Worm (Caenorhabditis elegans) whole organism, young adult: ENCODE results near the gene mes-1.

Source experiments
- B0035.1 ChIP-seq: sonication (generic microtip); optimal IDR thresholded peaks from 2 replicates; lab custom pipeline; 2016; ENCODE audit warnings: missing genetic modification characterization, mild to moderate bottlenecking, missing compliant biosample characterization, missing genotype, missing genetic modification reagents
- C06A6.2 ChIP-seq: fragments of 200-800 bp; sonication (Bioruptor generic); conservative IDR thresholded peaks from 2 replicates; pipeline ENCODE4 v1.3.6; 2022; ENCODE audit warnings: missing genetic modification characterization, missing compliant biosample characterization
- C17E4.6 ChIP-seq: fragments of 200-800 bp; sonication (Bioruptor generic); IDR thresholded peaks from 2 replicates; pipeline ENCODE4 v1.3.6; 2022; ENCODE audit warnings: missing genetic modification reagents, missing genetic modification characterization, missing compliant biosample characterization
- F23B12.7 ChIP-seq: sonication (generic microtip); optimal IDR thresholded peaks from 2 replicates; lab custom pipeline; 2017; ENCODE audit warnings: missing genetic modification characterization, mild to moderate bottlenecking, missing compliant biosample characterization, antibody characterized with exemption, moderate library complexity; ENCODE audit not compliant: insufficient read depth
- F39B2.1 ChIP-seq: fragments of 200-800 bp; sonication (Bioruptor generic); IDR thresholded peaks from 2 replicates; pipeline ENCODE4 v1.3.6; 2022; ENCODE audit warnings: missing genetic modification reagents, missing genetic modification characterization, missing compliant biosample characterization
- F49E8.2 ChIP-seq: sonication (generic microtip); optimal IDR thresholded peaks from 3 replicates; lab custom pipeline; 2017; ENCODE audit warnings: missing genetic modification characterization, mild to moderate bottlenecking, missing compliant biosample characterization, antibody characterized with exemption, moderate library complexity; ENCODE audit not compliant: insufficient read depth
- K12H6.12 ChIP-seq: fragments of 200-800 bp; sonication (Bioruptor generic); optimal IDR thresholded peaks from 2 replicates; lab custom pipeline; 2018; ENCODE audit warnings: mild to moderate bottlenecking, missing genetic modification characterization, missing compliant biosample characterization
- T26A5.8 ChIP-seq: sonication (generic microtip); optimal IDR thresholded peaks from 2 replicates; lab custom pipeline; 2016; ENCODE audit warnings: missing genetic modification characterization, missing compliant biosample characterization
- Y53G8AR.9 ChIP-seq: fragments of 200-800 bp; sonication (Bioruptor generic); conservative IDR thresholded peaks from 2 replicates; pipeline ENCODE4 v1.3.6; 2022; ENCODE audit warnings: missing genetic modification reagents, missing genetic modification characterization, missing compliant biosample characterization
- ZK185.1 ChIP-seq: sonication (generic microtip); optimal IDR thresholded peaks from 2 replicates; lab custom pipeline; 2016; ENCODE audit warnings: mild to moderate bottlenecking, missing genetic modification characterization, missing compliant biosample characterization; ENCODE audit not compliant: poor library complexity, severe bottlenecking
- aptf-3 ChIP-seq: fragments of 200-800 bp; sonication (Bioruptor generic); IDR thresholded peaks from 2 replicates; pipeline ENCODE4 v1.3.6; 2022; ENCODE audit warnings: missing genetic modification characterization, missing compliant biosample characterization
- athp-1 ChIP-seq: sonication (generic microtip); optimal IDR thresholded peaks from 2 replicates; lab custom pipeline; 2017; ENCODE audit warnings: mild to moderate bottlenecking, missing genetic modification characterization, missing compliant biosample characterization
- attf-6 ChIP-seq: fragments of 200-800 bp; sonication (Bioruptor generic); IDR thresholded peaks from 2 replicates; pipeline ENCODE4 v1.3.6; 2022; ENCODE audit warnings: missing genetic modification reagents, missing genetic modification characterization, missing compliant biosample characterization
- ccch-3 ChIP-seq: fragments of 200-800 bp; sonication (Bioruptor generic); optimal IDR thresholded peaks from 2 replicates; lab custom pipeline; 2018; ENCODE audit warnings: mild to moderate bottlenecking, missing genetic modification characterization, missing compliant biosample characterization
- cebp-2 ChIP-seq: fragments of 200-800 bp; sonication (Bioruptor generic); IDR thresholded peaks from 2 replicates; pipeline ENCODE4 v1.3.6; 2022; ENCODE audit warnings: missing genetic modification characterization, missing compliant biosample characterization
- chd-7 ChIP-seq: sonication (generic microtip); optimal IDR thresholded peaks from 2 replicates; lab custom pipeline; 2016; ENCODE audit warnings: mild to moderate bottlenecking, missing genetic modification characterization, moderate library complexity, missing compliant biosample characterization
- dpff-1 ChIP-seq: sonication (generic microtip); optimal IDR thresholded peaks from 2 replicates; lab custom pipeline; 2017; ENCODE audit warnings: mild to moderate bottlenecking, missing genetic modification characterization, missing compliant biosample characterization
- efl-1 ChIP-seq: fragments of 150-350 bp; optimal IDR thresholded peaks from 2 replicates; lab custom pipeline; 2014; ENCODE audit warnings: missing biosample characterization, missing genetic modification reagents, missing genetic modification characterization
- egrh-3 ChIP-seq: fragments of 200-800 bp; sonication (Bioruptor generic); IDR thresholded peaks from 2 replicates; pipeline ENCODE4 v1.3.6; 2022; ENCODE audit warnings: missing genetic modification reagents, missing genetic modification characterization, missing compliant biosample characterization
- ekl-4 ChIP-seq: fragments of 200-800 bp; sonication (Bioruptor generic); IDR thresholded peaks from 2 replicates; pipeline ENCODE4 v1.3.6; 2022; ENCODE audit warnings: missing genetic modification reagents, missing genetic modification characterization, missing compliant biosample characterization
- ets-4 ChIP-seq: fragments of 200-800 bp; sonication (Bioruptor generic); optimal IDR thresholded peaks from 2 replicates; lab custom pipeline; 2018; ENCODE audit warnings: mild to moderate bottlenecking, missing genetic modification characterization, missing compliant biosample characterization
- fkh-3 ChIP-seq: sonication (generic microtip); optimal IDR thresholded peaks from 2 replicates; lab custom pipeline; 2016; ENCODE audit warnings: mild to moderate bottlenecking, missing genetic modification characterization, missing compliant biosample characterization
- him-1 ChIP-seq: sonication (generic microtip); optimal IDR thresholded peaks from 2 replicates; lab custom pipeline; 2016; ENCODE audit warnings: missing genotype, missing genetic modification reagents, missing genetic modification characterization, missing compliant biosample characterization
- hlh-12 ChIP-seq: sonication (generic microtip); optimal IDR thresholded peaks from 2 replicates; lab custom pipeline; 2016; ENCODE audit warnings: missing genetic modification characterization, missing compliant biosample characterization
- hlh-26 ChIP-seq: fragments of 200-800 bp; sonication (Bioruptor generic); conservative IDR thresholded peaks from 2 replicates; pipeline ENCODE4 v1.3.6; 2022; ENCODE audit warnings: missing genetic modification reagents, missing genetic modification characterization, missing compliant biosample characterization
- hmg-20 ChIP-seq: fragments of 200-800 bp; sonication (Bioruptor generic); IDR thresholded peaks from 2 replicates; pipeline ENCODE4 v1.3.6; 2022; ENCODE audit warnings: missing genetic modification reagents, missing genetic modification characterization, missing compliant biosample characterization
- hrde-1 ChIP-seq: sonication (generic microtip); optimal IDR thresholded peaks from 2 replicates; lab custom pipeline; 2016; ENCODE audit warnings: missing genetic modification characterization, mild to moderate bottlenecking, missing compliant biosample characterization, moderate library complexity, missing genotype, missing genetic modification reagents, borderline replicate concordance
- let-526 ChIP-seq: fragments of 200-800 bp; sonication (Bioruptor generic); IDR thresholded peaks from 2 replicates; pipeline ENCODE4 v1.3.6; 2022; ENCODE audit warnings: missing genetic modification reagents, missing genetic modification characterization, missing compliant biosample characterization
- lin-54 ChIP-seq: fragments of 200-800 bp; sonication (Bioruptor generic); optimal IDR thresholded peaks from 2 replicates; lab custom pipeline; 2018; ENCODE audit warnings: mild to moderate bottlenecking, missing genetic modification characterization, missing compliant biosample characterization
- lsl-1 ChIP-seq: fragments of 200-800 bp; sonication (Bioruptor generic); optimal IDR thresholded peaks from 2 replicates; lab custom pipeline; 2018; ENCODE audit warnings: mild to moderate bottlenecking, missing genetic modification characterization, moderate library complexity, missing compliant biosample characterization
- lsy-27 ChIP-seq: sonication (generic microtip); optimal IDR thresholded peaks from 2 replicates; lab custom pipeline; 2017; ENCODE audit warnings: missing genetic modification characterization, mild to moderate bottlenecking, missing compliant biosample characterization, antibody characterized with exemption, missing genotype, borderline replicate concordance; ENCODE audit not compliant: insufficient read depth
- madf-10 ChIP-seq: sonication (generic microtip); optimal IDR thresholded peaks from 2 replicates; lab custom pipeline; 2016; ENCODE audit warnings: mild to moderate bottlenecking, missing genetic modification characterization, missing compliant biosample characterization
- madf-8 ChIP-seq: fragments of 200-800 bp; sonication (Bioruptor generic); conservative IDR thresholded peaks from 2 replicates; pipeline ENCODE4 v1.3.6; 2022; ENCODE audit warnings: missing genetic modification reagents, missing genetic modification characterization, missing compliant biosample characterization
- mel-28 ChIP-seq: sonication (generic microtip); optimal IDR thresholded peaks from 2 replicates; lab custom pipeline; 2016; ENCODE audit warnings: borderline replicate concordance, mild to moderate bottlenecking, missing genetic modification characterization, missing compliant biosample characterization
- nfya-1 ChIP-seq: sonication (generic microtip); optimal IDR thresholded peaks from 2 replicates; lab custom pipeline; 2017; ENCODE audit warnings: antibody characterized with exemption, missing compliant biosample characterization, missing genetic modification characterization, borderline replicate concordance; ENCODE audit not compliant: insufficient read depth
- nfyb-1 ChIP-seq: fragments of 200-800 bp; sonication (Bioruptor generic); IDR thresholded peaks from 2 replicates; pipeline ENCODE4 v1.3.6; 2022; ENCODE audit warnings: missing genetic modification reagents, missing genetic modification characterization, missing compliant biosample characterization
- nhr-27 ChIP-seq: fragments of 200-800 bp; sonication (Bioruptor generic); optimal IDR thresholded peaks from 2 replicates; lab custom pipeline; 2018; ENCODE audit warnings: mild to moderate bottlenecking, missing genetic modification characterization, moderate library complexity, missing compliant biosample characterization
- nhr-90 ChIP-seq: sonication (generic microtip); optimal IDR thresholded peaks from 2 replicates; lab custom pipeline; 2016; ENCODE audit warnings: missing genotype, mild to moderate bottlenecking, missing genetic modification characterization, missing compliant biosample characterization
- pbrm-1 ChIP-seq: fragments of 200-800 bp; sonication (Bioruptor generic); IDR thresholded peaks from 2 replicates; pipeline ENCODE4 v1.3.6; 2022; ENCODE audit warnings: missing genetic modification reagents, missing genetic modification characterization, missing compliant biosample characterization
- rec-8 ChIP-seq, 2 experiments: sonication (generic microtip); optimal IDR thresholded peaks; 2 replicates each; lab custom pipeline; 2016; ENCODE audit warnings: mild to moderate bottlenecking in 2 of 2, missing genetic modification characterization in 2 of 2, missing genetic modification reagents in 2 of 2, missing genotype in 2 of 2, missing biosample characterization in 1 of 2, missing compliant biosample characterization in 1 of 2, moderate library complexity in 1 of 2
- sdz-38 ChIP-seq: sonication (generic microtip); optimal IDR thresholded peaks from 2 replicates; lab custom pipeline; 2016; ENCODE audit warnings: missing genotype, missing genetic modification characterization, missing compliant biosample characterization
- snpc-3.4 ChIP-seq: sonication (generic microtip); optimal IDR thresholded peaks from 2 replicates; lab custom pipeline; 2017; ENCODE audit warnings: missing genetic modification characterization, mild to moderate bottlenecking, missing compliant biosample characterization, antibody characterized with exemption, moderate library complexity, missing genotype, missing genetic modification reagents
- tbp1 ChIP-seq: fragments of 200-800 bp; sonication (Bioruptor generic); optimal IDR thresholded peaks from 2 replicates; lab custom pipeline; 2018; ENCODE audit warnings: mild to moderate bottlenecking, missing genetic modification characterization, missing compliant biosample characterization
- xnd-1 ChIP-seq: sonication (generic microtip); optimal IDR thresholded peaks from 2 replicates; lab custom pipeline; 2016; ENCODE audit warnings: missing genotype, missing genetic modification reagents, missing genetic modification characterization, missing compliant biosample characterization
- ztf-18 ChIP-seq: sonication (generic microtip); optimal IDR thresholded peaks from 2 replicates; lab custom pipeline; 2016; ENCODE audit warnings: missing genotype, mild to moderate bottlenecking, missing genetic modification characterization, missing compliant biosample characterization
- ztf-26 ChIP-seq: sonication (generic microtip); optimal IDR thresholded peaks from 2 replicates; lab custom pipeline; 2017; ENCODE audit warnings: missing genetic modification characterization, missing compliant biosample characterization
- ztf-3 ChIP-seq: fragments of 200-800 bp; sonication (Bioruptor generic); optimal IDR thresholded peaks from 2 replicates; lab custom pipeline; 2018; ENCODE audit warnings: mild to moderate bottlenecking, missing genetic modification characterization, missing compliant biosample characterization
- ztf-6 ChIP-seq: fragments of 200-800 bp; sonication (Bioruptor generic); IDR thresholded peaks from 2 replicates; pipeline ENCODE4 v1.3.6; 2022; ENCODE audit warnings: missing genetic modification reagents, missing genetic modification characterization, missing compliant biosample characterization

mes-1 gene

ce11 chrX:11872210-11872609, 14.9 kb downstream of the mes-1 start (continued):
- TF ChIP-seq ets-4 (GFP tag; lab: Kevin White, UChicago) (no peak), lsy-27 (tag; lab: Kevin White, UChicago) (peak; percentile 8), efl-1 (GFP tag; lab: Kevin White, UChicago) (no peak), C06A6.2 (GFP tag; lab: Robert Waterston, UW) (no peak), ztf-26 (tag; lab: Kevin White, UChicago) (no peak), lsl-1 (GFP tag; lab: Kevin White, UChicago) (no peak), madf-8 (GFP tag; lab: Robert Waterston, UW) (no peak), dpff-1 (no peak), ZK185.1 (tag; lab: Kevin White, UChicago) (peak; percentile 55), pbrm-1 (GFP tag; lab: Robert Waterston, UW) (no peak), sdz-38 (tag; lab: Kevin White, UChicago) (no peak), ztf-18 (peak; percentile 64), hrde-1 (tag; lab: Kevin White, UChicago) (no peak), C17E4.6 (GFP tag; lab: Robert Waterston, UW) (no peak), B0035.1 (peak; percentile 47), ccch-3 (GFP tag; lab: Kevin White, UChicago) (no peak), ztf-3 (GFP tag; lab: Kevin White, UChicago) (no peak), T26A5.8 (tag; lab: Kevin White, UChicago) (no peak), athp-1 (tag; lab: Kevin White, UChicago) (no peak), xnd-1 (tag; lab: Kevin White, UChicago) (no peak), fkh-3 (tag; lab: Kevin White, UChicago) (no peak), snpc-3.4 (tag; lab: Kevin White, UChicago) (no peak), attf-6 (GFP tag; lab: Robert Waterston, UW) (no peak), let-526 (GFP tag; lab: Robert Waterston, UW) (no peak), hmg-20 (GFP tag; lab: Robert Waterston, UW) (no peak), aptf-3 (GFP tag; lab: Robert Waterston, UW) (no peak), madf-10 (tag; lab: Kevin White, UChicago) (peak; percentile 52), hlh-26 (no peak), ztf-6 (GFP tag; lab: Robert Waterston, UW) (no peak), him-1 (tag; lab: Kevin White, UChicago) (peak; percentile 28), chd-7 (tag; lab: Kevin White, UChicago) (no peak), nfya-1 (tag; lab: Kevin White, UChicago) (no peak), egrh-3 (GFP tag; lab: Robert Waterston, UW) (no peak), nhr-90 (tag; lab: Kevin White, UChicago) (peak; percentile 56), lin-54 (GFP tag; lab: Kevin White, UChicago) (no peak), F39B2.1 (GFP tag; lab: Robert Waterston, UW) (no peak), tbp1 (GFP tag; lab: Kevin White, UChicago) (peak; percentile 88), hlh-12 (tag; lab: Kevin White, UChicago) (no peak), nhr-27 (tag; lab: Kevin White, UChicago) (no peak), cebp-2 (GFP tag; lab: Robert Waterston, UW) (no peak), Y53G8AR.9 (GFP tag; lab: Robert Waterston, UW) (peak; percentile 71; the same call in 1 of the 2 replicates), ekl-4 (peak; percentile 36), nfyb-1 (GFP tag; lab: Robert Waterston, UW) (peak; percentile 78), K12H6.12 (tag; lab: Kevin White, UChicago) (no peak), F49E8.2 (tag; lab: Kevin White, UChicago) (no peak), mel-28 (tag; lab: Kevin White, UChicago) (no peak), rec-8 (tag; optimal IDR thresholded peaks at IDR 0.05; lab: Kevin White, UChicago) (peak in 1 of 2 experiments; percentile 5), F23B12.7 (tag; lab: Kevin White, UChicago) (no peak)
